In genomic region chrIII:3294283-3294793, ce11 we compare ENCODE assay signal across 2 worm cellular contexts.
TF ChIP-seq lines count a peak whose summit lies in the region.

Y53G8AR.8 (minus strand) TSS chrIII:3294330.
Y53G8AR.6 (plus strand) TSS chrIII:3294743.

TF ChIP-seq in whole organism, L1 larva, 84 proteins besides CTCF, POLR2A, EP300 and RAD21 (continued from another document):
- TF ChIP-seq skn-1 (tag; optimal IDR thresholded peaks at IDR 0.05; lab: Kevin White, UChicago) = peak; percentile 1
- TF ChIP-seq elt-3 (tag; optimal IDR thresholded peaks at IDR 0.05; lab: Kevin White, UChicago) = no peak
- TF ChIP-seq unc-62 (GFP tag; optimal IDR thresholded peaks at IDR 0.05; lab: Kevin White, UChicago) = no peak
- TF ChIP-seq nhr-28 (tag; optimal IDR thresholded peaks at IDR 0.05; lab: Kevin White, UChicago) = no peak
- TF ChIP-seq Y116A8C.19 (tag; optimal IDR thresholded peaks at IDR 0.05; lab: Kevin White, UChicago; ENCODE audit: borderline replicate concordance) = no peak
- no peak for TF ChIP-seq lin-15B (tag; optimal IDR thresholded peaks at IDR 0.05; lab: Kevin White, UChicago)
- TF ChIP-seq mep-1 (tag; optimal IDR thresholded peaks at IDR 0.05; lab: Kevin White, UChicago) = peak; percentile 55
- no peak for TF ChIP-seq fos-1 (tag; optimal IDR thresholded peaks at IDR 0.05; lab: Kevin White, UChicago)
- no peak for TF ChIP-seq swsn-7 (tag; optimal IDR thresholded peaks at IDR 0.05; lab: Kevin White, UChicago)
- TF ChIP-seq ces-1 (GFP tag; optimal IDR thresholded peaks at IDR 0.05; lab: Kevin White, UChicago) = no peak
- TF ChIP-seq unc-86 (tag; optimal IDR thresholded peaks at IDR 0.05; lab: Kevin White, UChicago) = no peak
- no peak for TF ChIP-seq aha-1 (tag; optimal IDR thresholded peaks at IDR 0.05; lab: Kevin White, UChicago)
- TF ChIP-seq efl-1 (optimal IDR thresholded peaks at IDR 0.05; lab: Kevin White, UChicago) = peak; percentile 39 to 51
- TF ChIP-seq efl-1 (GFP tag; optimal IDR thresholded peaks at IDR 0.05 in 1 of 2; lab: Kevin White, UChicago) = peak; percentile 59 to 94
- no peak for TF ChIP-seq aly-2 (tag; optimal IDR thresholded peaks at IDR 0.05; lab: Kevin White, UChicago)
- TF ChIP-seq isw-1 (GFP tag; IDR thresholded peaks at IDR 0.05; lab: Robert Waterston, UW) = peak; percentile 25; the same call in 1 of the 2 replicates
- TF ChIP-seq unc-130 (tag; optimal IDR thresholded peaks at IDR 0.05; lab: Kevin White, UChicago) = no peak
- no peak for TF ChIP-seq zag-1 (tag; optimal IDR thresholded peaks at IDR 0.05; lab: Kevin White, UChicago)
- no peak for TF ChIP-seq nhr-90 (tag; optimal IDR thresholded peaks at IDR 0.05; lab: Kevin White, UChicago; ENCODE audit: poor library complexity)
- 0 out of 2 replicates have a peak, but pooled peaks have one; percentile 3 for TF ChIP-seq nhr-19 (GFP tag; conservative IDR thresholded peaks at IDR 0.05; lab: Robert Waterston, UW)
- TF ChIP-seq fkh-4 (tag; optimal IDR thresholded peaks at IDR 0.05; lab: Kevin White, UChicago; ENCODE audit: borderline replicate concordance) = no peak
- peak; percentile 40 for TF ChIP-seq F16B12.6 (tag; optimal IDR thresholded peaks at IDR 0.05; lab: Kevin White, UChicago)
- no peak for TF ChIP-seq ets-5 (GFP tag; IDR thresholded peaks at IDR 0.05; lab: Robert Waterston, UW)
- no peak for TF ChIP-seq zip-4 (GFP tag; optimal IDR thresholded peaks at IDR 0.05; lab: Kevin White, UChicago)
- peak; percentile 18 for TF ChIP-seq tbx-2 (tag; optimal IDR thresholded peaks at IDR 0.05; lab: Kevin White, UChicago)
- peak; percentile 38 to 45 for TF ChIP-seq lin-35 (GFP tag; optimal IDR thresholded peaks at IDR 0.05; lab: Kevin White, UChicago)
- peak; percentile 39 for TF ChIP-seq snu-23 (GFP tag; optimal IDR thresholded peaks at IDR 0.05; lab: Kevin White, UChicago)
- no peak for TF ChIP-seq ceh-90 (tag; optimal IDR thresholded peaks at IDR 0.05; lab: Kevin White, UChicago)
- no peak for TF ChIP-seq ztf-4 (tag; optimal IDR thresholded peaks at IDR 0.05; lab: Kevin White, UChicago)
- no peak for TF ChIP-seq ceh-8 (GFP tag; optimal IDR thresholded peaks at IDR 0.05; lab: Kevin White, UChicago)
- TF ChIP-seq lir-3 (tag; optimal IDR thresholded peaks at IDR 0.05; lab: Kevin White, UChicago; ENCODE audit: poor library complexity) = no peak
- TF ChIP-seq egl-27 (tag; optimal IDR thresholded peaks at IDR 0.05; lab: Kevin White, UChicago) = no peak
- no peak for TF ChIP-seq C04F5.9 (tag; optimal IDR thresholded peaks at IDR 0.05; lab: Kevin White, UChicago)
- TF ChIP-seq lin-14 (GFP tag; optimal IDR thresholded peaks at IDR 0.05; lab: Kevin White, UChicago) = no peak
- TF ChIP-seq nhr-85 (tag; lab: Kevin White, UChicago) = no peak
- TF ChIP-seq dpl-1 (GFP tag; optimal IDR thresholded peaks at IDR 0.05; lab: Kevin White, UChicago) = peak in 2 of 3 experiments; percentile 30 to 56
- no peak for TF ChIP-seq sup-37 (GFP tag; optimal IDR thresholded peaks at IDR 0.05; lab: Kevin White, UChicago)
- TF ChIP-seq ceh-82 (tag; optimal IDR thresholded peaks at IDR 0.05; lab: Kevin White, UChicago) = no peak
- TF ChIP-seq C16A3.4 (tag; optimal IDR thresholded peaks at IDR 0.05; lab: Kevin White, UChicago) = no peak
- TF ChIP-seq nhr-11 (tag; optimal IDR thresholded peaks at IDR 0.05; lab: Kevin White, UChicago) = no peak
- TF ChIP-seq mdl-1 (tag; optimal IDR thresholded peaks at IDR 0.05; lab: Kevin White, UChicago) = no peak
- peak; percentile 1 for TF ChIP-seq xbp-1 (tag; optimal IDR thresholded peaks at IDR 0.05; lab: Kevin White, UChicago)
- TF ChIP-seq lsy-2 (tag; optimal IDR thresholded peaks at IDR 0.05; lab: Kevin White, UChicago) = peak; percentile 53 to 62
- TF ChIP-seq fkh-10 (GFP tag; optimal IDR thresholded peaks at IDR 0.05; lab: Kevin White, UChicago) = no peak
- TF ChIP-seq C34B4.2 (tag; optimal IDR thresholded peaks at IDR 0.05; lab: Kevin White, UChicago) = no peak
- TF ChIP-seq mab-9 (GFP tag; IDR thresholded peaks at IDR 0.05; lab: Robert Waterston, UW) = no peak
- TF ChIP-seq mef-2 (tag; optimal IDR thresholded peaks at IDR 0.05; lab: Kevin White, UChicago) = no peak
- no peak for TF ChIP-seq pax-3 (tag; optimal IDR thresholded peaks at IDR 0.05; lab: Kevin White, UChicago)
- no peak for TF ChIP-seq nhr-12 (tag; optimal IDR thresholded peaks at IDR 0.05; lab: Kevin White, UChicago)
- TF ChIP-seq ztf-11 (tag; optimal IDR thresholded peaks at IDR 0.05; lab: Kevin White, UChicago) = no peak
- no peak for TF ChIP-seq nhr-77 (tag; optimal IDR thresholded peaks at IDR 0.05; lab: Kevin White, UChicago)

TF ChIP-seq in whole organism, L4 larva, 104 proteins besides CTCF, POLR2A, EP300 and RAD21 (continued from another document):
- TF ChIP-seq unc-39 (tag; optimal IDR thresholded peaks at IDR 0.05; lab: Kevin White, UChicago) (no peak), ceh-32 (tag; optimal IDR thresholded peaks at IDR 0.05; lab: Kevin White, UChicago; ENCODE audit: poor library complexity) (no peak), nhr-6 (tag; optimal IDR thresholded peaks at IDR 0.05; lab: Kevin White, UChicago) (no peak)
